Fruit fly (Drosophila melanogaster): ENCODE data around the gene CG4069.

Gene CG4069

dm6 chr3L:12572366-12572765 lies 35.3 kb upstream of the CG4069 start, which contains the start of gene sowah (continued):
- TF ChIP-seq CG2678 (tag; optimal IDR thresholded peaks at IDR 0.05) (no peak), fd102C (GFP tag; optimal IDR thresholded peaks at IDR 0.05) (no peak), sisA (GFP tag; IDR thresholded peaks at IDR 0.05) (no peak; the same call in 1 of the 2 replicates), CG30431 (GFP tag; optimal IDR thresholded peaks at IDR 0.05) (no peak), Six4 (GFP tag; optimal IDR thresholded peaks at IDR 0.05) (no peak), CG12219 (GFP tag; optimal IDR thresholded peaks at IDR 0.05) (no peak), CG3065 (GFP tag; optimal IDR thresholded peaks at IDR 0.05) (peak; percentile 42), CG4404 (GFP tag; IDR thresholded peaks at IDR 0.05) (no peak), CG6683 (GFP tag; optimal IDR thresholded peaks at IDR 0.05) (no peak), luna (GFP tag; optimal IDR thresholded peaks at IDR 0.05) (no peak), shn (GFP tag; optimal IDR thresholded peaks at IDR 0.05) (peak; percentile 62), CG6272 (GFP tag; IDR thresholded peaks at IDR 0.05) (peak; percentile 60; the same call in 1 of the 2 replicates), wek (GFP tag; optimal IDR thresholded peaks at IDR 0.05) (no peak), eve (GFP tag; optimal IDR thresholded peaks at IDR 0.05) (no peak), dati (GFP tag; IDR thresholded peaks at IDR 0.05) (no peak), CG3838 (GFP tag; optimal IDR thresholded peaks at IDR 0.05) (peak; percentile 94), row (GFP tag; IDR thresholded peaks at IDR 0.05) (peak; percentile 82), Atf3 (GFP tag; optimal IDR thresholded peaks at IDR 0.05) (peak; percentile 55), CG16779 (GFP tag; IDR thresholded peaks at IDR 0.05) (no peak), fru (optimal IDR thresholded peaks at IDR 0.05) (no peak), CG4730 (GFP tag; IDR thresholded peaks at IDR 0.05) (no peak), Hsf (GFP tag; optimal IDR thresholded peaks at IDR 0.05) (peak; percentile 53), mld (GFP tag; IDR thresholded peaks at IDR 0.05; ENCODE audit: partially characterized antibody) (no peak), mam (GFP tag; optimal IDR thresholded peaks at IDR 0.05) (peak; percentile 58), prd (optimal IDR thresholded peaks at IDR 0.05) (no peak), prd (GFP tag; IDR thresholded peaks at IDR 0.05) (peak; percentile 45; the same call in 1 of the 3 replicates), Mad (GFP tag; optimal IDR thresholded peaks at IDR 0.05) (peak; percentile 40), Stat92E (GFP tag; optimal IDR thresholded peaks at IDR 0.05) (no peak), CG32767 (GFP tag; IDR thresholded peaks at IDR 0.05) (no peak), tap (tag; optimal IDR thresholded peaks at IDR 0.05) (peak; percentile 31), CG3281 (GFP tag; optimal IDR thresholded peaks at IDR 0.05) (peak; percentile 71), da (GFP tag; optimal IDR thresholded peaks at IDR 0.05) (peak; percentile 20), CG12155 (GFP tag; optimal IDR thresholded peaks at IDR 0.05) (no peak), CG15479 (GFP tag; optimal IDR thresholded peaks at IDR 0.05) (no peak), inv (GFP tag; IDR thresholded peaks at IDR 0.05; ENCODE audit: partially characterized antibody) (no peak), Abd-B (GFP tag; optimal IDR thresholded peaks at IDR 0.05) (peak; percentile 66), CG7357 (GFP tag; IDR thresholded peaks at IDR 0.05) (no peak), dimm (GFP tag; IDR thresholded peaks at IDR 0.05) (no peak), p53 (GFP tag; optimal IDR thresholded peaks at IDR 0.05) (peak; percentile 33), CG11247 (GFP tag; IDR thresholded peaks at IDR 0.05) (peak; percentile 7; the same call in 1 of the 2 replicates), Nf-YB (GFP tag; optimal IDR thresholded peaks at IDR 0.05) (peak; percentile 48), CG11085 (GFP tag; IDR thresholded peaks at IDR 0.05) (0 out of 2 replicates have a peak, but pooled peaks have one; percentile 13), CG10147 (GFP tag; optimal IDR thresholded peaks at IDR 0.05) (no peak), Elba2 (GFP tag; optimal IDR thresholded peaks at IDR 0.05) (peak; percentile 21), Gsc (GFP tag; IDR thresholded peaks at IDR 0.05) (no peak), CG3847 (GFP tag; IDR thresholded peaks at IDR 0.05) (peak; percentile 35; the same call in 1 of the 2 replicates), Hr39 (optimal IDR thresholded peaks at IDR 0.05) (no peak), NFAT (GFP tag; IDR thresholded peaks at IDR 0.05) (peak; percentile 62), bab2 (GFP tag; optimal IDR thresholded peaks at IDR 0.05) (peak; percentile 32), Tbp (GFP tag; optimal IDR thresholded peaks at IDR 0.05) (no peak), Nf-YA (GFP tag; IDR thresholded peaks at IDR 0.05) (no peak), Rx (GFP tag; IDR thresholded peaks at IDR 0.05) (no peak), TFAM (GFP tag; optimal IDR thresholded peaks at IDR 0.05) (no peak)
